Worm (Caenorhabditis elegans) whole organism, early embryonic: Measurements from ENCODE around the gene nhr-153.

Source experiments
- B0310.2 ChIP-seq: sonication (generic microtip); optimal IDR thresholded peaks from 2 replicates; lab custom pipeline; 2016; ENCODE audit warnings: mild to moderate bottlenecking, missing genetic modification characterization, missing compliant biosample characterization
- F13C5.2 ChIP-seq: sonication (generic microtip); optimal IDR thresholded peaks from 2 replicates; lab custom pipeline; 2017; ENCODE audit warnings: mild to moderate bottlenecking, missing genetic modification characterization, inconsistent platforms, missing compliant biosample characterization
- ama-1 ChIP-seq: fragments of 150-350 bp; optimal IDR thresholded peaks from 2 replicates; lab custom pipeline; 2014
- ceh-13 ChIP-seq: fragments of 200-800 bp; sonication (Bioruptor generic); optimal IDR thresholded peaks from 2 replicates; lab custom pipeline; 2018; ENCODE audit warnings: mild to moderate bottlenecking, missing genetic modification characterization, missing compliant biosample characterization
- flt-1 ChIP-seq: fragments of 200-800 bp; sonication (Bioruptor generic); IDR thresholded peaks from 2 replicates; pipeline ENCODE4 v1.3.6; 2022; ENCODE audit warnings: missing genetic modification characterization, missing compliant biosample characterization
- hnd-1 ChIP-seq: sonication (generic microtip); optimal IDR thresholded peaks from 2 replicates; lab custom pipeline; 2016; ENCODE audit warnings: missing genetic modification characterization, missing compliant biosample characterization
- pes-1 ChIP-seq: fragments of 200-800 bp; sonication (Bioruptor generic); IDR thresholded peaks from 2 replicates; pipeline ENCODE4 v1.3.6; 2022; ENCODE audit warnings: missing genetic modification reagents, missing genetic modification characterization, missing compliant biosample characterization
- scrt-1 ChIP-seq: fragments of 200-800 bp; sonication (Bioruptor generic); IDR thresholded peaks from 2 replicates; pipeline ENCODE4 v1.3.6; 2022; ENCODE audit warnings: missing genetic modification characterization, missing compliant biosample characterization
- sea-1 ChIP-seq: fragments of 200-800 bp; sonication (Bioruptor generic); conservative IDR thresholded peaks from 2 replicates; pipeline ENCODE4 v1.3.6; 2022; ENCODE audit warnings: missing genetic modification characterization, missing compliant biosample characterization
- tbx-11 ChIP-seq: fragments of 200-800 bp; sonication (Bioruptor generic); IDR thresholded peaks from 2 replicates; pipeline ENCODE4 v1.3.6; 2022; ENCODE audit warnings: missing genetic modification characterization, missing compliant biosample characterization
- tra-4 ChIP-seq: sonication (generic microtip); optimal IDR thresholded peaks from 2 replicates; lab custom pipeline; 2017; ENCODE audit warnings: missing genetic modification characterization, missing compliant biosample characterization

- no peak for TF ChIP-seq hnd-1 (tag; lab: Kevin White, UChicago)
- TF ChIP-seq flt-1: no peak
- TF ChIP-seq sea-1 (GFP tag; lab: Robert Waterston, UW): no peak
- no peak for TF ChIP-seq tbx-11 (GFP tag; lab: Robert Waterston, UW)
- no peak for TF ChIP-seq scrt-1 (GFP tag; lab: Robert Waterston, UW)
- no peak for TF ChIP-seq ama-1
- TF ChIP-seq ceh-13 (GFP tag; lab: Kevin White, UChicago): no peak
- no peak for TF ChIP-seq pes-1 (GFP tag; lab: Robert Waterston, UW)
- no peak for TF ChIP-seq tra-4 (tag; lab: Kevin White, UChicago)
- no peak for TF ChIP-seq F13C5.2 (tag; lab: Kevin White, UChicago)
- no peak for TF ChIP-seq B0310.2 (tag; lab: Kevin White, UChicago)
Observed at ce11 chrV:12153784-12154183, 49.8 kb downstream of the nhr-153 start.
